Worm (Caenorhabditis elegans) whole organism, L4 larva: ENCODE measurements around the gene ZK829.1.

Experiments used
- F10B5.3 ChIP-seq: sonication (generic microtip); optimal IDR thresholded peaks from 2 replicates; lab custom pipeline; 2016; ENCODE audit warnings: mild to moderate bottlenecking, missing genetic modification characterization, missing compliant biosample characterization
- F26F4.8 ChIP-seq: fragments of 200-800 bp; sonication (Bioruptor generic); conservative IDR thresholded peaks from 2 replicates; pipeline ENCODE4 v1.3.6; 2022; ENCODE audit warnings: missing genetic modification characterization, missing compliant biosample characterization
- R02D3.7 ChIP-seq: fragments of 150-350 bp; sonication (generic microtip); optimal IDR thresholded peaks from 3 replicates; lab custom pipeline; 2014; ENCODE audit warnings: missing biosample characterization, missing genetic modification characterization
- T20F7.1 ChIP-seq: fragments of 200-800 bp; sonication (Bioruptor generic); optimal IDR thresholded peaks from 2 replicates; lab custom pipeline; 2018; ENCODE audit warnings: mild to moderate bottlenecking, missing genetic modification characterization, missing compliant biosample characterization
- T26A8.4 ChIP-seq: fragments of 200-800 bp; sonication (Bioruptor generic); IDR thresholded peaks from 2 replicates; pipeline ENCODE4 v1.3.6; 2022; ENCODE audit warnings: missing genetic modification characterization, missing compliant biosample characterization
- ZK337.2 ChIP-seq: fragments of 200-800 bp; sonication (Bioruptor generic); IDR thresholded peaks from 2 replicates; pipeline ENCODE4 v1.3.6; 2022; ENCODE audit warnings: missing genetic modification reagents, missing genetic modification characterization, missing compliant biosample characterization
- aly-2 ChIP-seq: sonication (generic microtip); optimal IDR thresholded peaks from 2 replicates; lab custom pipeline; 2018; ENCODE audit warnings: missing biosample characterization, missing genetic modification characterization
- arid-1 ChIP-seq: fragments of 200-800 bp; sonication (Bioruptor generic); conservative IDR thresholded peaks from 2 replicates; pipeline ENCODE4 v1.3.6; 2022; ENCODE audit warnings: missing genetic modification reagents, missing genetic modification characterization, missing compliant biosample characterization
- ceh-20 ChIP-seq: fragments of 200-800 bp; sonication (Bioruptor generic); IDR thresholded peaks from 2 replicates; pipeline ENCODE4 v1.3.6; 2022; ENCODE audit warnings: missing genetic modification reagents, missing genetic modification characterization, missing compliant biosample characterization
- ceh-28 ChIP-seq: fragments of 150-350 bp; optimal IDR thresholded peaks from 2 replicates; lab custom pipeline; 2014; ENCODE audit warnings: missing biosample characterization, missing genetic modification reagents, missing genetic modification characterization
- ceh-32 ChIP-seq: sonication (generic microtip); optimal IDR thresholded peaks from 2 replicates; lab custom pipeline; 2016; ENCODE audit warnings: mild to moderate bottlenecking, missing genetic modification characterization, missing compliant biosample characterization; ENCODE audit not compliant: poor library complexity
- ceh-82 ChIP-seq: sonication (generic microtip); optimal IDR thresholded peaks from 2 replicates; lab custom pipeline; 2017; ENCODE audit warnings: missing biosample characterization, missing genetic modification characterization
- ctbp-1 ChIP-seq: fragments of 200-800 bp; sonication (Bioruptor generic); IDR thresholded peaks from 2 replicates; pipeline ENCODE4 v1.3.6; 2022; ENCODE audit warnings: missing genetic modification reagents, missing genetic modification characterization, missing compliant biosample characterization
- dmd-8 ChIP-seq: fragments of 200-800 bp; sonication (Bioruptor generic); IDR thresholded peaks from 2 replicates; pipeline ENCODE4 v1.3.6; 2022; ENCODE audit warnings: missing genetic modification characterization, missing compliant biosample characterization
- dmd-9 ChIP-seq: fragments of 200-800 bp; sonication (Bioruptor generic); IDR thresholded peaks from 2 replicates; pipeline ENCODE4 v1.3.6; 2022; ENCODE audit warnings: missing genetic modification reagents, missing genetic modification characterization, missing compliant biosample characterization
- dpl-1 ChIP-seq: fragments of 150-350 bp; optimal IDR thresholded peaks from 2 replicates; lab custom pipeline; 2014; ENCODE audit warnings: missing biosample characterization, missing genetic modification reagents, missing genetic modification characterization
- duxl-1 ChIP-seq: sonication (generic microtip); optimal IDR thresholded peaks from 2 replicates; lab custom pipeline; 2016; ENCODE audit warnings: mild to moderate bottlenecking, missing genetic modification characterization, moderate library complexity, missing compliant biosample characterization; ENCODE audit not compliant: poor library complexity
- dve-1 ChIP-seq: sonication (generic microtip); optimal IDR thresholded peaks from 2 replicates; lab custom pipeline; 2017; ENCODE audit warnings: antibody characterized with exemption, mild to moderate bottlenecking, missing genetic modification characterization, missing compliant biosample characterization; ENCODE audit not compliant: insufficient read depth
- egl-27 ChIP-seq: sonication (generic microtip); optimal IDR thresholded peaks from 3 replicates; lab custom pipeline; 2017; ENCODE audit warnings: missing biosample characterization, missing genetic modification reagents, missing genetic modification characterization
- fos-1 ChIP-seq: fragments of 150-350 bp; optimal IDR thresholded peaks from 2 replicates; lab custom pipeline; 2014; ENCODE audit warnings: missing biosample characterization, missing genetic modification characterization
- hif-1 ChIP-seq, 2 experiments: sonication (generic microtip); optimal IDR thresholded peaks; 2 replicates each; lab custom pipeline; 2016 to 2017; ENCODE audit warnings: missing compliant biosample characterization in 2 of 2, missing genetic modification characterization in 2 of 2, missing genetic modification reagents in 2 of 2, missing genotype in 2 of 2, mild to moderate bottlenecking in 1 of 2
- hmg-1.1 ChIP-seq: fragments of 200-800 bp; sonication (Bioruptor generic); IDR thresholded peaks from 2 replicates; pipeline ENCODE4 v1.3.6; 2022; ENCODE audit warnings: missing genetic modification reagents, missing genetic modification characterization, missing compliant biosample characterization
- jun-1 ChIP-seq: fragments of 150-350 bp; optimal IDR thresholded peaks from 2 replicates; lab custom pipeline; 2014; ENCODE audit warnings: missing biosample characterization, missing genetic modification reagents, missing genetic modification characterization
- lim-7 ChIP-seq: fragments of 200-800 bp; sonication (Bioruptor generic); IDR thresholded peaks from 2 replicates; pipeline ENCODE4 v1.3.6; 2022; ENCODE audit warnings: missing genetic modification characterization, missing compliant biosample characterization
- lin-1 ChIP-seq: fragments of 200-800 bp; sonication (Bioruptor generic); IDR thresholded peaks from 2 replicates; pipeline ENCODE4 v1.3.6; 2022; ENCODE audit warnings: missing genetic modification reagents, missing genetic modification characterization, missing compliant biosample characterization
- lin-15B ChIP-seq: fragments of 150-350 bp; sonication (generic microtip); optimal IDR thresholded peaks from 3 replicates; lab custom pipeline; 2014; ENCODE audit warnings: missing biosample characterization, missing genetic modification characterization
- madf-5 ChIP-seq, 2 experiments: fragments of 200-800 bp; sonication (Bioruptor generic); IDR thresholded peaks; 2 replicates each; pipeline ENCODE4 v1.3.6; 2022; ENCODE audit warnings: missing compliant biosample characterization in 2 of 2, missing genetic modification characterization in 2 of 2
- madf-9 ChIP-seq: fragments of 200-800 bp; sonication (Bioruptor generic); conservative IDR thresholded peaks from 2 replicates; pipeline ENCODE4 v1.3.6; 2022; ENCODE audit warnings: missing genetic modification reagents, missing genetic modification characterization, missing compliant biosample characterization
- mdt-29 ChIP-seq: fragments of 200-800 bp; sonication (Bioruptor generic); IDR thresholded peaks from 2 replicates; pipeline ENCODE4 v1.3.6; 2022; ENCODE audit warnings: missing genetic modification reagents, missing genetic modification characterization, missing compliant biosample characterization
- nhr-11 ChIP-seq: fragments of 150-350 bp; optimal IDR thresholded peaks from 2 replicates; lab custom pipeline; 2014; ENCODE audit warnings: missing biosample characterization, missing genetic modification characterization
- nhr-111 ChIP-seq: fragments of 200-800 bp; sonication (Bioruptor generic); optimal IDR thresholded peaks from 2 replicates; lab custom pipeline; 2018; ENCODE audit warnings: mild to moderate bottlenecking, missing genetic modification characterization, missing compliant biosample characterization
- nhr-237 ChIP-seq: sonication (generic microtip); optimal IDR thresholded peaks from 2 replicates; lab custom pipeline; 2017; ENCODE audit warnings: missing biosample characterization, missing genetic modification characterization
- nhr-28 ChIP-seq: fragments of 150-350 bp; optimal IDR thresholded peaks from 2 replicates; lab custom pipeline; 2014; ENCODE audit warnings: missing biosample characterization, missing genetic modification characterization
- nhr-42 ChIP-seq: fragments of 200-800 bp; sonication (Bioruptor generic); IDR thresholded peaks from 2 replicates; pipeline ENCODE4 v1.3.6; 2022; ENCODE audit warnings: missing genetic modification characterization, missing compliant biosample characterization
- nhr-48 ChIP-seq: sonication (generic microtip); optimal IDR thresholded peaks from 2 replicates; lab custom pipeline; 2016; ENCODE audit warnings: mild to moderate bottlenecking, missing genetic modification characterization, missing compliant biosample characterization
- pha-4 ChIP-seq, 2 experiments: fragments of 150-350 bp in 1 of 2; fragments of 200-800 bp in 1 of 2; sonication (Bioruptor generic) in 1 of 2; IDR thresholded peaks in 1 of 2; optimal IDR thresholded peaks in 1 of 2; 2 replicates each; pipeline versions ENCODE4 v1.3.6 to Lab custom; 2014 to 2022; ENCODE audit warnings: missing genetic modification characterization in 2 of 2, missing genetic modification reagents in 2 of 2, missing biosample characterization in 1 of 2, missing compliant biosample characterization in 1 of 2
- php-3 ChIP-seq: fragments of 200-800 bp; sonication (Bioruptor generic); IDR thresholded peaks from 2 replicates; pipeline ENCODE4 v1.3.6; 2022; ENCODE audit warnings: missing genetic modification reagents, missing genetic modification characterization, missing compliant biosample characterization
- saeg-2 ChIP-seq: fragments of 200-800 bp; sonication (Bioruptor generic); IDR thresholded peaks from 2 replicates; pipeline ENCODE4 v1.3.6; 2022; ENCODE audit warnings: missing genetic modification reagents, missing genetic modification characterization, missing compliant biosample characterization
- set-16 ChIP-seq: fragments of 200-800 bp; sonication (Bioruptor generic); IDR thresholded peaks from 2 replicates; pipeline ENCODE4 v1.3.6; 2022; ENCODE audit warnings: missing genetic modification reagents, missing genetic modification characterization, missing compliant biosample characterization
- skn-1 ChIP-seq: fragments of 150-350 bp; optimal IDR thresholded peaks from 2 replicates; lab custom pipeline; 2014; ENCODE audit warnings: missing biosample characterization, missing genetic modification characterization
- spr-3 ChIP-seq: fragments of 200-800 bp; sonication (Bioruptor generic); optimal IDR thresholded peaks from 2 replicates; lab custom pipeline; 2018; ENCODE audit warnings: mild to moderate bottlenecking, missing genetic modification characterization, missing compliant biosample characterization
- tag-97 ChIP-seq: fragments of 200-800 bp; sonication (Bioruptor generic); IDR thresholded peaks from 2 replicates; pipeline ENCODE4 v1.3.6; 2022; ENCODE audit warnings: missing genetic modification characterization, missing compliant biosample characterization
- tra-1 ChIP-seq: fragments of 200-800 bp; sonication (Bioruptor generic); IDR thresholded peaks from 2 replicates; pipeline ENCODE4 v1.3.6; 2022; ENCODE audit warnings: missing genetic modification reagents, missing genetic modification characterization, missing compliant biosample characterization
- unc-130 ChIP-seq: sonication (generic microtip); optimal IDR thresholded peaks from 2 replicates; lab custom pipeline; 2016; ENCODE audit warnings: missing genetic modification reagents, missing genetic modification characterization, missing compliant biosample characterization
- unc-39 ChIP-seq: sonication (generic microtip); optimal IDR thresholded peaks from 2 replicates; lab custom pipeline; 2017; ENCODE audit warnings: missing biosample characterization, missing genetic modification characterization
- vab-7 ChIP-seq: fragments of 200-800 bp; sonication (Bioruptor generic); IDR thresholded peaks from 2 replicates; pipeline ENCODE4 v1.3.6; 2022; ENCODE audit warnings: missing genetic modification reagents, missing genetic modification characterization, missing compliant biosample characterization
- zag-1 ChIP-seq: fragments of 150-350 bp; optimal IDR thresholded peaks from 2 replicates; lab custom pipeline; 2014; ENCODE audit warnings: missing biosample characterization, missing genetic modification characterization
- zip-11 ChIP-seq: fragments of 200-800 bp; sonication (Bioruptor generic); IDR thresholded peaks from 2 replicates; pipeline ENCODE4 v1.3.6; 2022; ENCODE audit warnings: missing genetic modification characterization, missing compliant biosample characterization
- ztf-11 ChIP-seq: fragments of 150-350 bp; optimal IDR thresholded peaks from 2 replicates; lab custom pipeline; 2014; ENCODE audit warnings: missing biosample characterization, missing genetic modification characterization
- ztf-7 ChIP-seq: fragments of 150-350 bp; optimal IDR thresholded peaks from 2 replicates; lab custom pipeline; 2014; ENCODE audit warnings: missing biosample characterization, missing genetic modification characterization

Gene ZK829.1

ce11 chrIV:11956387-11956786, 14.2 kb upstream of the ZK829.1 start (continued):
- peak; percentile 98 for TF ChIP-seq mdt-29
- peak; percentile 90 to 99 for TF ChIP-seq hif-1 (tag; optimal IDR thresholded peaks at IDR 0.05; lab: Kevin White, UChicago)

- no peak for TF ChIP-seq ceh-28 (tag; lab: Kevin White, UChicago)
- no peak for TF ChIP-seq ZK337.2 (GFP tag; lab: Robert Waterston, UW)
- TF ChIP-seq dmd-9 (GFP tag; lab: Robert Waterston, UW), result no peak
- peak; percentile 65 for TF ChIP-seq tra-1 (GFP tag; lab: Robert Waterston, UW)
- no peak for TF ChIP-seq nhr-42
- no peak for TF ChIP-seq ceh-32 (tag; lab: Kevin White, UChicago)
- peak; percentile 75 for TF ChIP-seq nhr-28
- TF ChIP-seq F26F4.8 (GFP tag; lab: Robert Waterston, UW), result no peak
- TF ChIP-seq saeg-2, result no peak
- no peak for TF ChIP-seq nhr-237 (tag; lab: Kevin White, UChicago)
- TF ChIP-seq aly-2, result no peak
- peak; percentile 84 for TF ChIP-seq dve-1
- TF ChIP-seq unc-39 (tag; lab: Kevin White, UChicago), result no peak
- no peak for TF ChIP-seq nhr-111 (GFP tag; lab: Kevin White, UChicago)
- TF ChIP-seq T26A8.4 (GFP tag; lab: Robert Waterston, UW), result peak; percentile 29
- TF ChIP-seq ceh-82 (tag; lab: Kevin White, UChicago), result no peak
- TF ChIP-seq spr-3 (GFP tag; lab: Kevin White, UChicago), result peak; percentile 76
- no peak for TF ChIP-seq dpl-1
- peak; percentile 39 for TF ChIP-seq arid-1 (GFP tag; lab: Robert Waterston, UW)
- TF ChIP-seq ztf-7, result no peak
- peak; percentile 93 for TF ChIP-seq lin-1 (GFP tag; lab: Robert Waterston, UW)
- TF ChIP-seq nhr-48 (tag; lab: Kevin White, UChicago), result peak; percentile 86
- TF ChIP-seq pha-4 (GFP tag; IDR thresholded peaks at IDR 0.05; lab: Robert Waterston, UW), result peak; percentile 42; the same call in 1 of the 2 replicates
- TF ChIP-seq pha-4 (tag; optimal IDR thresholded peaks at IDR 0.05; lab: Kevin White, UChicago), result no peak
- no peak for TF ChIP-seq madf-5 (GFP tag; IDR thresholded peaks at IDR 0.05; lab: Robert Waterston, UW)
- no peak for TF ChIP-seq set-16
- no peak for TF ChIP-seq skn-1 (tag; lab: Kevin White, UChicago)
- no peak for TF ChIP-seq R02D3.7 (tag; lab: Kevin White, UChicago)
- no peak for TF ChIP-seq vab-7 (GFP tag; lab: Robert Waterston, UW)
- TF ChIP-seq dmd-8, result no peak
- TF ChIP-seq unc-130, result no peak
- no peak for TF ChIP-seq ztf-11 (tag; lab: Kevin White, UChicago)
- no peak for TF ChIP-seq madf-9 (GFP tag; lab: Robert Waterston, UW)
- TF ChIP-seq egl-27 (tag; lab: Kevin White, UChicago), result no peak
- no peak for TF ChIP-seq zip-11
- TF ChIP-seq T20F7.1 (GFP tag; lab: Kevin White, UChicago), result peak; percentile 66
- TF ChIP-seq jun-1, result no peak
- no peak for TF ChIP-seq zag-1
- no peak for TF ChIP-seq nhr-11 (tag; lab: Kevin White, UChicago)
- TF ChIP-seq ceh-20, result no peak
- TF ChIP-seq lim-7 (GFP tag; lab: Robert Waterston, UW), result no peak
- peak; percentile 71 for TF ChIP-seq fos-1
- no peak for TF ChIP-seq F10B5.3
- no peak for TF ChIP-seq duxl-1 (tag; lab: Kevin White, UChicago)
- TF ChIP-seq lin-15B (tag; lab: Kevin White, UChicago), result no peak
- 0 out of 2 replicates have a peak, but pooled peaks have one; percentile 34 for TF ChIP-seq php-3 (GFP tag; lab: Robert Waterston, UW)
- TF ChIP-seq tag-97, result no peak
- TF ChIP-seq hmg-1.1 (GFP tag; lab: Robert Waterston, UW), result peak; percentile 15; the same call in 1 of the 2 replicates
- no peak for TF ChIP-seq ctbp-1
Observed at ce11 chrIV:11955592-11955991, 13.4 kb upstream of the ZK829.1 start.
